Worm (Caenorhabditis elegans) whole organism, midembryonic: ENCODE results near the gene C16D9.6.
A peak's percentile ranks its signal among the peaks of the same experiment; 100 is the strongest.

Source experiments
- T22C8.4 ChIP-seq: fragments of 200-800 bp; sonication (Bioruptor generic); IDR thresholded peaks from 2 replicates; pipeline ENCODE4 v1.3.6; 2022; ENCODE audit warnings: missing genetic modification characterization, missing compliant biosample characterization
- cog-1 ChIP-seq: sonication (generic microtip); optimal IDR thresholded peaks from 2 replicates; lab custom pipeline; 2016; ENCODE audit warnings: missing genetic modification characterization, missing compliant biosample characterization
- flt-1 ChIP-seq: fragments of 200-800 bp; sonication (Bioruptor generic); IDR thresholded peaks from 2 replicates; pipeline ENCODE4 v1.3.6; 2022; ENCODE audit warnings: missing genetic modification characterization, missing compliant biosample characterization
- klf-2 ChIP-seq: fragments of 200-800 bp; sonication (Bioruptor generic); conservative IDR thresholded peaks from 2 replicates; pipeline ENCODE4 v1.3.6; 2022; ENCODE audit warnings: missing genetic modification reagents, missing genetic modification characterization, missing compliant biosample characterization
- med-1 ChIP-seq: sonication (generic microtip); optimal IDR thresholded peaks from 2 replicates; lab custom pipeline; 2017; ENCODE audit warnings: missing genetic modification characterization, mild to moderate bottlenecking, missing compliant biosample characterization, antibody characterized with exemption, missing genetic modification reagents; ENCODE audit not compliant: insufficient read depth
- ref-1 ChIP-seq: fragments of 200-800 bp; sonication (Bioruptor generic); conservative IDR thresholded peaks from 2 replicates; pipeline ENCODE4 v1.3.6; 2022; ENCODE audit warnings: missing genetic modification reagents, missing genetic modification characterization, missing compliant biosample characterization
- tab-1 ChIP-seq: fragments of 200-800 bp; sonication (Bioruptor generic); IDR thresholded peaks from 2 replicates; pipeline ENCODE4 v1.3.6; 2022; ENCODE audit warnings: missing genetic modification characterization, missing compliant biosample characterization
- ztf-23 ChIP-seq: fragments of 200-800 bp; sonication (Bioruptor generic); IDR thresholded peaks from 2 replicates; pipeline ENCODE4 v1.3.6; 2022; ENCODE audit warnings: missing genetic modification reagents, missing genetic modification characterization, missing compliant biosample characterization
- ztf-29 ChIP-seq: fragments of 200-800 bp; sonication (Bioruptor generic); IDR thresholded peaks from 2 replicates; pipeline ENCODE4 v1.3.6; 2022; ENCODE audit warnings: missing genetic modification reagents, missing genetic modification characterization, missing compliant biosample characterization

The C16D9.6 gene

ce11 chrV:8243201-8243600, 6.9 kb downstream of the C16D9.6 start:
- no peak for TF ChIP-seq tab-1 (GFP tag; lab: Robert Waterston, UW)

DNA sequence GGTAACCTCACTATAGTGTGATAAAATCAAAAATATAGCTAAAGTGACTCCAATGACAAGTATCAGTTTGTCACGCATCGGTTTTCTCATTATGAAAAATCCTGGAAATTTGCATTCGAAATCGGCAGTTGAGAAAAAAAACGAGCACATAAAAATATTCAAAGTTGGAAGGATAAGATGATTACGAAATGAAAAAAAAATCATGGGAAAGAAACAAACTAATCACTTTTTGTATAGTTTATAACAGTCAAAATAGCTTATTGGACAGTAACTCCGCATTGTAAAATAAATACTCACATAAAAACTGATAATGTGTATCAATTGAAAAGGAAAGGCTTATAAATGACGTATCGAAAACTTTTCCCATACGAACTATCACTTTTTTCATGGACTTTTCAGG, 7.3 kb downstream of the C16D9.6 start, which contains the start of gene C16D9.4:
Gene C16D9.4, minus strand, starts transcription at position 101 of the 400 bp plus-strand sequence.
- TF ChIP-seq tab-1 (GFP tag; lab: Robert Waterston, UW) (no peak), ztf-23 (no peak), flt-1 (GFP tag; lab: Robert Waterston, UW) (no peak)

DNA sequence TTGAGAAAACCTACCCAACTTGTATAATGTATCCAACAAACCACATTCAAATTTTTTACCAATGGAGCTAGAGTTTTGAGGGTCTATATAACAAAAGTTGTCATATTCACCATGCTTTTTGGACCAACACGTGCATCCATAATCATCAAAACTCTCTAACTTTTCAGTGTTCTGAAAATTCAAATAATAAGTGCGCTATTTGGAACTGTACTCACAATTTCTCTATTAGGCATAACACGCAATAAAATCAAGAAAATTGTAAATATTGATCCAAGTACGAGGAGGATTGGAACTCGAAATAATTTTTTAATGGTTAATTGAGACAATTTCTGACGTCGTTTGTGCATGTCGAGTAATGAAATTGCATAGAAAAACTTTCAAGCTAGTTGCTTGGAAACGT, 10.2 kb downstream of the C16D9.6 start, which contains the start of gene C16D9.3:
Gene C16D9.3, minus strand, starts transcription at position 101 of the 400 bp plus-strand sequence.
- TF ChIP-seq ztf-29 (GFP tag; lab: Robert Waterston, UW) (no peak), cog-1 (tag; lab: Kevin White, UChicago) (no peak), flt-1 (GFP tag; lab: Robert Waterston, UW) (no peak), ztf-23 (no peak), T22C8.4 (GFP tag; lab: Robert Waterston, UW) (no peak), ref-1 (GFP tag; lab: Robert Waterston, UW) (no peak), klf-2 (no peak), med-1 (GFP tag; lab: Kevin White, UChicago) (no peak), tab-1 (GFP tag; lab: Robert Waterston, UW) (no peak)

- TF ChIP-seq T22C8.4 (GFP tag; lab: Robert Waterston, UW) (no peak), ztf-29 (GFP tag; lab: Robert Waterston, UW) (no peak), ref-1 (GFP tag; lab: Robert Waterston, UW) (no peak), tab-1 (GFP tag; lab: Robert Waterston, UW) (no peak), med-1 (GFP tag; lab: Kevin White, UChicago) (no peak), flt-1 (GFP tag; lab: Robert Waterston, UW) (no peak)
These were observed 11.8 kb downstream of the C16D9.6 start, which contains the start of gene rol-3 for ce11 chrV:8238290-8238689. Gene rol-3, minus strand, starts transcription at chrV:8238409.

ce11 chrV:8235331-8235730, 14.8 kb downstream of the C16D9.6 start:
- TF ChIP-seq flt-1 (GFP tag; lab: Robert Waterston, UW) (0 out of 2 replicates have a peak, but pooled peaks have one; percentile 68), cog-1 (tag; lab: Kevin White, UChicago) (no peak), ztf-23 (0 out of 2 replicates have a peak, but pooled peaks have one; percentile 45), med-1 (GFP tag; lab: Kevin White, UChicago) (no peak), ztf-29 (GFP tag; lab: Robert Waterston, UW) (peak; percentile 59; the same call in 1 of the 2 replicates), ref-1 (GFP tag; lab: Robert Waterston, UW) (peak; percentile 47), T22C8.4 (GFP tag; lab: Robert Waterston, UW) (0 out of 2 replicates have a peak, but pooled peaks have one; percentile 40)

ce11 chrV:8230056-8230455, 20.1 kb downstream of the C16D9.6 start:
- TF ChIP-seq ref-1 (GFP tag; lab: Robert Waterston, UW): no peak
- peak; percentile 60; the same call in 1 of the 2 replicates for TF ChIP-seq flt-1 (GFP tag; lab: Robert Waterston, UW)
- TF ChIP-seq ztf-23: peak; percentile 70; the same call in 1 of the 2 replicates
- TF ChIP-seq klf-2: no peak
- TF ChIP-seq tab-1 (GFP tag; lab: Robert Waterston, UW): peak; percentile 72; the same call in 1 of the 2 replicates
- TF ChIP-seq T22C8.4 (GFP tag; lab: Robert Waterston, UW): 0 out of 2 replicates have a peak, but pooled peaks have one; percentile 7

DNA sequence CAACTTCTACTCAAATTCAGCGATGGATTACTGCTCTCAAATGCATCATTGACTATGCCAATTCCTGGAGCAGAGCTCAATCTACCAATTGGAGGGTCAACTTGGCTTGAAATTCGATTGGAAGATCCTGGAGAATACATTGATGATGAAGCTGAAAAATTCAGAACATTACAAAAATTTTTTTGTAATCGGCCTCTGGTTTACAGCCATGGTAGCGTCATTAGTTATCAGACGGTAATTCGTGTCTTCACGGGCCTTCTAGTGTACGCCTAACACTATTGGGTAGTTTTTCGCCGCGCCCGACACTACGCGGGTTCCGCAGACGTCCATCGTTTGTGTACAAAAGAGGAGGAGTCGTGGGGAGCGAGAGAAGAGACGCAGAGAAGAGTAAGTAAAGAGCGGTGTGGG, 21.4 kb downstream of the C16D9.6 start:
- TF ChIP-seq ref-1 (GFP tag; lab: Robert Waterston, UW): no peak
- TF ChIP-seq ztf-29 (GFP tag; lab: Robert Waterston, UW): no peak
- peak; percentile 58; the same call in 1 of the 2 replicates for TF ChIP-seq ztf-23
- TF ChIP-seq klf-2: no peak
- no peak for TF ChIP-seq med-1 (GFP tag; lab: Kevin White, UChicago)
- peak; percentile 24 for TF ChIP-seq cog-1 (tag; lab: Kevin White, UChicago)
- peak; percentile 69; the same call in 1 of the 2 replicates for TF ChIP-seq flt-1 (GFP tag; lab: Robert Waterston, UW)
- no peak for TF ChIP-seq T22C8.4 (GFP tag; lab: Robert Waterston, UW)
- TF ChIP-seq tab-1 (GFP tag; lab: Robert Waterston, UW): no peak; the same call in 1 of the 2 replicates

DNA sequence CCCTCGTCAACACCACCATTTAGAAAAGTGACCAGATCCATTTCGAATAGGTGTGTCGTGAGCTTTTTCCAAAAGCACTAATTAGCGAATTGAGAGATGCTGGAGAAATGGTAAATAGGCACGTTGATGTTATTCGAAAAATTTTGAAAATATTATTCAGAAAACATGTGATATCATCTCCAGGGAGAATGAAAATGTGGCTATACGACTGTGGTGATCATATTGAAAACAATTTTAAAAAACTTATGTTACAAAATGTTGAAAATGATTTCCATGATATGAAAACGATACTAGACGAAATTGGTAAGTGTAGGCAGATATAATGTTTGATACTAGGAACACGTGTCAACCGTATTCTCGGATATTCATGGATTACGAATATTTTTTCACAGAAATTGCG, 23.3 kb downstream of the C16D9.6 start, which contains the start of gene K07C11.10:
Gene K07C11.10, minus strand, starts transcription at position 101 of the 400 bp plus-strand sequence.
- no peak for TF ChIP-seq ref-1 (GFP tag; lab: Robert Waterston, UW)
- TF ChIP-seq cog-1 (tag; lab: Kevin White, UChicago): no peak
- TF ChIP-seq klf-2: no peak
- TF ChIP-seq med-1 (GFP tag; lab: Kevin White, UChicago): no peak
- no peak for TF ChIP-seq ztf-23
- no peak for TF ChIP-seq tab-1 (GFP tag; lab: Robert Waterston, UW)
- TF ChIP-seq flt-1 (GFP tag; lab: Robert Waterston, UW): no peak
- no peak for TF ChIP-seq ztf-29 (GFP tag; lab: Robert Waterston, UW)
- TF ChIP-seq T22C8.4 (GFP tag; lab: Robert Waterston, UW): no peak

- TF ChIP-seq cog-1 (tag; lab: Kevin White, UChicago): no peak
- TF ChIP-seq tab-1 (GFP tag; lab: Robert Waterston, UW): no peak
- TF ChIP-seq klf-2: no peak
- no peak for TF ChIP-seq ref-1 (GFP tag; lab: Robert Waterston, UW)
- TF ChIP-seq med-1 (GFP tag; lab: Kevin White, UChicago): no peak
- no peak for TF ChIP-seq T22C8.4 (GFP tag; lab: Robert Waterston, UW)
- no peak for TF ChIP-seq ztf-23
- TF ChIP-seq ztf-29 (GFP tag; lab: Robert Waterston, UW): no peak
- TF ChIP-seq flt-1 (GFP tag; lab: Robert Waterston, UW): no peak
These were observed 25.5 kb downstream of the C16D9.6 start, which contains the start of gene pax-1 for ce11 chrV:8224634-8225033. Gene pax-1, plus strand, starts transcription at chrV:8224934.

DNA sequence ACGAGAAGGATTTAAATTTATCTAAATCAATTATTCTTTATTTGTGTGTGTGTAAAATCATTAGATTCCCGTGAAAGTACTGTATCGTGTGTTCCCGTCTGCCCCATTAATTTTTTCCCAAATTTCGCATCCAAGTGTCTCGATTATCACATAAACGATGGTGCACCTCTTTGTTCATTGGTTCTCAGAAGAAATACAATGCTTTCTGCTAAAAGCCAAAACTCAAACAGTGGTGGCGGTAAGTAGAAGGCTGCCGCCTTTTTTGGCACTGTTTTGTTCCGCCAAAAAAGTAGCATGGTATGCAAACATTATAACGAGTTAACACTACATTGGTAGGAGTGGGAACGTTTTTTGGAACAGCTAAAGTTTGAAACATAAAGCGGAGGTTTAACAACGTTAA, 26.7 kb downstream of the C16D9.6 start:
- TF ChIP-seq cog-1 (tag; lab: Kevin White, UChicago): no peak
- no peak for TF ChIP-seq ref-1 (GFP tag; lab: Robert Waterston, UW)
- TF ChIP-seq tab-1 (GFP tag; lab: Robert Waterston, UW): no peak
